Worm (Caenorhabditis elegans) whole organism, mixed stage, embryonic: ENCODE data around the gene F42A6.1.

Source experiments
- M03D4.4 ChIP-seq: sonication (generic microtip); optimal IDR thresholded peaks from 2 replicates; lab custom pipeline; 2017; ENCODE audit warnings: mild to moderate bottlenecking, missing genetic modification characterization, missing compliant biosample characterization
- bed-3 ChIP-seq: fragments of 200-800 bp; sonication (Bioruptor generic); optimal IDR thresholded peaks from 3 replicates; lab custom pipeline; 2018; ENCODE audit warnings: mild to moderate bottlenecking, missing genetic modification characterization, moderate library complexity, missing compliant biosample characterization
- blmp-1 ChIP-seq: fragments of 150-350 bp; optimal IDR thresholded peaks from 2 replicates; lab custom pipeline; 2014; ENCODE audit warnings: missing biosample characterization, missing genetic modification characterization
- ceh-39 ChIP-seq: fragments of 150-350 bp; optimal IDR thresholded peaks from 2 replicates; lab custom pipeline; 2014; ENCODE audit warnings: missing biosample characterization, missing genetic modification characterization
- ceh-43 ChIP-seq: fragments of 200-800 bp; sonication (Bioruptor generic); optimal IDR thresholded peaks from 2 replicates; lab custom pipeline; 2018; ENCODE audit warnings: mild to moderate bottlenecking, missing genetic modification characterization, moderate library complexity, missing compliant biosample characterization
- ceh-83 ChIP-seq: fragments of 200-800 bp; sonication (Bioruptor generic); optimal IDR thresholded peaks from 2 replicates; lab custom pipeline; 2018; ENCODE audit warnings: mild to moderate bottlenecking, missing genetic modification characterization, missing compliant biosample characterization
- ces-1 ChIP-seq: fragments of 150-350 bp; optimal IDR thresholded peaks from 2 replicates; lab custom pipeline; 2014; ENCODE audit warnings: missing biosample characterization, missing genetic modification reagents, missing genetic modification characterization
- cnd-1 ChIP-seq: fragments of 200-800 bp; sonication (Bioruptor generic); optimal IDR thresholded peaks from 2 replicates; lab custom pipeline; 2018; ENCODE audit warnings: mild to moderate bottlenecking, missing genetic modification characterization, missing compliant biosample characterization
- drap-1 ChIP-seq: fragments of 200-800 bp; sonication (Bioruptor generic); optimal IDR thresholded peaks from 3 replicates; lab custom pipeline; 2018; ENCODE audit warnings: mild to moderate bottlenecking, missing genetic modification characterization, missing compliant biosample characterization
- elt-1 ChIP-seq: sonication (generic microtip); optimal IDR thresholded peaks from 2 replicates; lab custom pipeline; 2017; ENCODE audit warnings: missing genetic modification characterization, mild to moderate bottlenecking, missing compliant biosample characterization, antibody characterized with exemption, moderate library complexity, borderline replicate concordance; ENCODE audit not compliant: insufficient read depth
- elt-3 ChIP-seq: fragments of 150-350 bp; optimal IDR thresholded peaks from 2 replicates; lab custom pipeline; 2014; ENCODE audit warnings: missing biosample characterization, missing genetic modification characterization
- flh-1 ChIP-seq: fragments of 200-800 bp; sonication (Bioruptor generic); optimal IDR thresholded peaks from 2 replicates; lab custom pipeline; 2018; ENCODE audit warnings: mild to moderate bottlenecking, missing genetic modification characterization, moderate library complexity, missing compliant biosample characterization
- ham-2 ChIP-seq: fragments of 200-800 bp; sonication (Bioruptor generic); optimal IDR thresholded peaks from 2 replicates; lab custom pipeline; 2018; ENCODE audit warnings: mild to moderate bottlenecking, missing genetic modification characterization, missing compliant biosample characterization
- hlh-1 ChIP-seq: fragments of 150-350 bp; optimal IDR thresholded peaks from 2 replicates; lab custom pipeline; 2014; ENCODE audit warnings: missing biosample characterization, missing genetic modification reagents, missing genetic modification characterization
- lin-13 ChIP-seq: fragments of 150-350 bp; optimal IDR thresholded peaks from 2 replicates; lab custom pipeline; 2014; ENCODE audit warnings: missing biosample characterization, missing genetic modification characterization
- lin-32 ChIP-seq: fragments of 200-800 bp; sonication (Bioruptor generic); optimal IDR thresholded peaks from 2 replicates; lab custom pipeline; 2018; ENCODE audit warnings: mild to moderate bottlenecking, missing genetic modification characterization, missing compliant biosample characterization
- lsy-2 ChIP-seq: fragments of 150-350 bp; optimal IDR thresholded peaks from 2 replicates; lab custom pipeline; 2014; ENCODE audit warnings: missing biosample characterization, missing genetic modification characterization
- mab-5 ChIP-seq: fragments of 150-350 bp; optimal IDR thresholded peaks from 2 replicates; lab custom pipeline; 2014; ENCODE audit warnings: missing biosample characterization, missing genetic modification characterization
- mep-1 ChIP-seq: fragments of 150-350 bp; optimal IDR thresholded peaks from 2 replicates; lab custom pipeline; 2017; ENCODE audit warnings: missing biosample characterization, missing genetic modification reagents, missing genetic modification characterization, inconsistent platforms
- mls-2 ChIP-seq: sonication (generic microtip); optimal IDR thresholded peaks from 2 replicates; lab custom pipeline; 2016; ENCODE audit warnings: mild to moderate bottlenecking, missing genetic modification characterization, moderate library complexity, missing compliant biosample characterization
- nhr-12 ChIP-seq: fragments of 150-350 bp; optimal IDR thresholded peaks from 2 replicates; lab custom pipeline; 2014; ENCODE audit warnings: missing biosample characterization, missing genetic modification characterization
- nhr-2 ChIP-seq: fragments of 150-350 bp; optimal IDR thresholded peaks from 2 replicates; lab custom pipeline; 2014; ENCODE audit warnings: missing biosample characterization, missing genetic modification characterization
- nhr-237 ChIP-seq: fragments of 150-350 bp; optimal IDR thresholded peaks from 2 replicates; lab custom pipeline; 2014; ENCODE audit warnings: missing biosample characterization, missing genetic modification characterization
- nhr-28 ChIP-seq: fragments of 150-350 bp; optimal IDR thresholded peaks from 2 replicates; lab custom pipeline; 2014; ENCODE audit warnings: missing biosample characterization, missing genetic modification characterization
- nhr-76 ChIP-seq: sonication (generic microtip); optimal IDR thresholded peaks from 2 replicates; lab custom pipeline; 2017; ENCODE audit warnings: missing biosample characterization, missing genetic modification characterization
- pha-4 ChIP-seq: fragments of 150-350 bp; optimal IDR thresholded peaks from 2 replicates; lab custom pipeline; 2018; ENCODE audit warnings: missing biosample characterization, missing genetic modification reagents, missing genetic modification characterization
- sem-2 ChIP-seq: fragments of 200-800 bp; sonication (Bioruptor generic); optimal IDR thresholded peaks from 2 replicates; lab custom pipeline; 2018; ENCODE audit warnings: mild to moderate bottlenecking, missing genetic modification characterization, missing compliant biosample characterization
- snpc-4 ChIP-seq: fragments of 150-350 bp; optimal IDR thresholded peaks from 2 replicates; lab custom pipeline; 2014; ENCODE audit warnings: missing biosample characterization, missing genetic modification characterization
- sptf-1 ChIP-seq: sonication (generic microtip); optimal IDR thresholded peaks from 2 replicates; lab custom pipeline; 2017; ENCODE audit warnings: mild to moderate bottlenecking, missing genetic modification characterization, moderate library complexity, missing compliant biosample characterization
- tbx-8 ChIP-seq: fragments of 200-800 bp; sonication (Bioruptor generic); optimal IDR thresholded peaks from 2 replicates; lab custom pipeline; 2018; ENCODE audit warnings: mild to moderate bottlenecking, missing genetic modification characterization, moderate library complexity, missing compliant biosample characterization
- unc-120 ChIP-seq: sonication (generic microtip); optimal IDR thresholded peaks from 2 replicates; lab custom pipeline; 2017; ENCODE audit warnings: missing genetic modification characterization, missing compliant biosample characterization; ENCODE audit not compliant: poor library complexity, severe bottlenecking
- unc-39 ChIP-seq: fragments of 150-350 bp; optimal IDR thresholded peaks from 2 replicates; lab custom pipeline; 2014; ENCODE audit warnings: missing biosample characterization, missing genetic modification characterization
- unc-62 ChIP-seq: fragments of 150-350 bp; optimal IDR thresholded peaks from 2 replicates; lab custom pipeline; 2014; ENCODE audit warnings: missing biosample characterization, missing genetic modification reagents, missing genetic modification characterization
- zip-8 ChIP-seq: fragments of 150-350 bp; optimal IDR thresholded peaks from 2 replicates; lab custom pipeline; 2014; ENCODE audit warnings: missing biosample characterization, missing genetic modification characterization
- ztf-11 ChIP-seq: fragments of 150-350 bp; optimal IDR thresholded peaks from 2 replicates; lab custom pipeline; 2014; ENCODE audit warnings: missing biosample characterization, missing genetic modification characterization

The F42A6.1 gene

DNA sequence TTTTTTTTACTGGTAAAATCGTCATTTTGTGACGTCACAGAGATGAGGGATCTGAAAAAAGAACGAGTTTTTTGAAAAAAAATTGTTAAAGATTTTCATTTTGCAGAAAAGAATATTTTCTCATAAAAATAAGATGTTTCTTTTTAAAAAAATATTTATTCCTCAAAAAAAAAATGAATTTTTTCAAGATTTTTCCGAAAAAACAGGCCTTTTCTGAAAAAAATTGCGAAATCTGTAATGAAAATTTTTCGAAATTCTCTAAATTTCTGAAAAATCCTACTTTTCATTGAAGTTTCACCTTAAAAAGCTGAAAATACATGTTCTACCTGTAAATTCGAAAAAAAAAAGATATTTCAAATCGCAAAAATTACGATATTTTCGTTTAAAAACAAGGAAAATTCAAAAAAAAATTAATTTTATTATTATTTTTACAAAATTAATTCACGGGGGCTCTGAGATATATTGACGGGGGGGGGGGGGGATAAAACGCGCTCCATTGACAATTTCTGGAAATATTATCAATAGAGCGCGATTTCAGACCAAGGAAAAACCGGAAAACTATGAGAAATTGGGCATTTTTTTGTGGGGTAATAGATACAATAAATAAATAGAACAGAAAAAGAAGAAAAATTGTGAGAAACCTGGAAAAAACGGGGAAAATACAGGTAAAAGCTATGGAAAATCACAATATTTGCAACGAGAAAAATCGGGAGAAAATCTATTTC, 23.4 kb downstream of the F42A6.1 start, which contains the start of gene otub-4:
Gene otub-4 (minus strand): TSS at position 51 of the 725 bp plus-strand sequence.
- TF ChIP-seq flh-1 (GFP tag; lab: Kevin White, UChicago) (no peak), nhr-28 (no peak), sptf-1 (tag; lab: Kevin White, UChicago) (no peak), ceh-83 (GFP tag; lab: Kevin White, UChicago) (no peak), ham-2 (GFP tag; lab: Kevin White, UChicago) (no peak), mep-1 (tag; lab: Kevin White, UChicago) (no peak), elt-3 (no peak), sem-2 (no peak), ceh-39 (tag; lab: Kevin White, UChicago) (no peak), lin-13 (no peak), mls-2 (tag; lab: Kevin White, UChicago) (no peak), cnd-1 (tag; lab: Kevin White, UChicago) (no peak), zip-8 (tag; lab: Kevin White, UChicago) (no peak), ztf-11 (no peak), lsy-2 (tag; lab: Kevin White, UChicago) (no peak), drap-1 (GFP tag; lab: Kevin White, UChicago) (no peak), nhr-2 (no peak)

DNA sequence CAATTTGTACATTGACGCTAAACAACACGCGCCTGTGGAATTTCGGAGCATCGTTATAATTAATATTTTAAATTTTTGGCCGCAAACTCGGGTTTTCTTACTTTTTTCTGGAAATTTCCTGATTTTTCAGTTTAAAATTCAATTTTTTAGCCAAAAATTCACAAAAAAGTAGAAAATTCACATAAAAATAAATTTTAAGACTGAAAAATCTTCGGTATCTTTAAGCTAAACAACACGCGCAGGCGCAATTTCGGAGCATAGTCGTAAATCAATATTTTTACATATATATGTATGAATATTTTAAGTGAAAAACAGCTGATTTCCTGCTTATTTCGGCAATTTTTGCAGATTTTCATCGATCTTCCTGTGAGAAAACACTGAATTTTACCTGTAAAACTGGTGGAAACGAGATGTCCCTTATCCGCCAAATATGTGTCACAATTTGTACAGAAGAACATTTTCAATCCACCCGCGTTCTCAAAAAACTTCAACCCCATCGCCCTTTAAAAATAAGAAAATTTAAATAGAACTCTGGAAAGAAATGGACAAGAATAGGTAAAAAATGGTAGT, 27.6 kb downstream of the F42A6.1 start, which contains the start of gene B0546.3:
Gene B0546.3 (minus strand): TSS at position 504 of the 570 bp plus-strand sequence.
- TF ChIP-seq hlh-1 (no peak), nhr-76 (tag; lab: Kevin White, UChicago) (no peak), ceh-43 (GFP tag; lab: Kevin White, UChicago) (no peak), zip-8 (tag; lab: Kevin White, UChicago) (no peak), lsy-2 (tag; lab: Kevin White, UChicago) (no peak), ceh-83 (GFP tag; lab: Kevin White, UChicago) (no peak), tbx-8 (GFP tag; lab: Kevin White, UChicago) (no peak), snpc-4 (no peak), elt-3 (no peak), mep-1 (tag; lab: Kevin White, UChicago) (no peak), mab-5 (no peak), nhr-12 (no peak), ceh-39 (tag; lab: Kevin White, UChicago) (no peak), nhr-237 (tag; lab: Kevin White, UChicago) (no peak), nhr-28 (no peak), nhr-2 (no peak)
- TF ChIP-seq, all 35 proteins: peak for 0

DNA sequence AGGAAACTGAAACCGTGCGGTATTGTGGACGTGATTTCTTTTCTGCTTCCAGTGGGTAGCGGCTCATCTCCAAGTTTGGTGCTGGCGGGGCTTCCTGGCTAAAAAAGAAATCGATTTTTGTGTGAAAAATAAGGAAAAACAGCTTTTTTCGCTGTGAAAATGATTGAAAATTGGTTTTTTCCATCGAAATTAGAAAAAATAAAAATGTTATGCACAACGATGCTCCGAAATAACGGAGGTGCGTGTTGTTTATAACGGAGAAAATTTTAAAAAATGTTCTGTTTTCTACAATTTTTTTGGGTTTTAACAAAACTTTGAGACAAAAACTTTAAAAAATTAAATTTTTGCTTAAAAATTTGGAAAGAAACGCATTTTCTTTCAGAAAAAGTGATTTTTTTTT, 28.3 kb downstream of the F42A6.1 start:
- TF ChIP-seq nhr-2 (no peak), tbx-8 (GFP tag; lab: Kevin White, UChicago) (no peak), nhr-12 (no peak), ces-1 (GFP tag; lab: Kevin White, UChicago) (no peak), unc-62 (GFP tag; lab: Kevin White, UChicago) (no peak), ztf-11 (no peak), blmp-1 (tag; lab: Kevin White, UChicago) (no peak), lin-32 (GFP tag; lab: Kevin White, UChicago) (no peak)
- TF ChIP-seq, all 35 proteins: peak for 0

DNA sequence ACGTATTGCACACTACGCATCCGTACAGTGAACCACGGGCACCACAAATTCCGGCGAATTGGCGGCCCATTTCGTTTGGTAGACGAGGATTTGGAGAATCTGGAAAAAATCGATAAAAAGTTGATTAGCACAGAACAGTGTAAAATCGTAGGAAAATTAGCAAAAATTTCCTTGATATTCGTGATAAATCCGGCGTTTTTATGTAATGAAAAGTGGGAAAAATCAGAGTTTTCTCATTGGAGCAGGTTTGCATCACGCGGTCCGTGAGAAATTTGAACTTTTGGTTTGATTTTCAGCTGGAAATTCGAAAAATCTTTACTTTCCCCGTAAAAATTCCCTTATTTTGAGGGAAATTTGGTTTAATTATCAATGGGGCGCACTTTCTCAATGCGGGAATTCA, 29.2 kb downstream of the F42A6.1 start, which contains the start of gene B0546.4:
Gene B0546.4 (minus strand): TSS at position 101 of the 400 bp plus-strand sequence.
- TF ChIP-seq elt-1 (tag; lab: Kevin White, UChicago) (no peak), ceh-39 (tag; lab: Kevin White, UChicago) (no peak), drap-1 (GFP tag; lab: Kevin White, UChicago) (no peak), nhr-28 (no peak), sem-2 (no peak), lin-32 (GFP tag; lab: Kevin White, UChicago) (no peak), tbx-8 (GFP tag; lab: Kevin White, UChicago) (no peak)

DNA sequence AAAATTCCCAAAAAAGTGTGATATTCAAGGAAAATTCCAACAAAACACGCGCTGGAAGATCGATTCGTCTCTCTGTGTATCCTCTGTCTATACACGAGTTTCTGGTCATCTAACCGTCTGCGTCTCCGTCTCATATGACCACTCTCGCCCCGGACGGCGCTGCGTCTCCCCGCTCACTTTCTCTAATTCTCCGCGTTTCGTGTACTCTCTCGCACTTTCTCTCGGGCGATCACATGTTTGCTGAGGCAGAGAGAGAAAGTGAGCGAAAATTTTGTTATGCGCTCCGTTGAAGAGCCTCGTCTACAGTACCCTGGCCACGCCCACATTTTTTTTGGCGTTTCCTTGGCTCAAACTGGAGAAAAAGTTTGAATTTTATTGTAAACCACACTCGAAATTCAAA, 29.7 kb downstream of the F42A6.1 start:
- TF ChIP-seq blmp-1 (tag; lab: Kevin White, UChicago) (peak; percentile 95), elt-3 (no peak), unc-120 (tag; lab: Kevin White, UChicago) (no peak), hlh-1 (peak; percentile 70), elt-1 (tag; lab: Kevin White, UChicago) (no peak), lin-13 (no peak), ham-2 (GFP tag; lab: Kevin White, UChicago) (peak; percentile 68), ceh-83 (GFP tag; lab: Kevin White, UChicago) (no peak), cnd-1 (tag; lab: Kevin White, UChicago) (no peak), nhr-237 (tag; lab: Kevin White, UChicago) (peak; percentile 29), ces-1 (GFP tag; lab: Kevin White, UChicago) (peak; percentile 78), unc-62 (GFP tag; lab: Kevin White, UChicago) (no peak), bed-3 (GFP tag; lab: Kevin White, UChicago) (no peak), zip-8 (tag; lab: Kevin White, UChicago) (no peak), nhr-12 (no peak), ceh-43 (GFP tag; lab: Kevin White, UChicago) (no peak), drap-1 (GFP tag; lab: Kevin White, UChicago) (peak; percentile 2), ceh-39 (tag; lab: Kevin White, UChicago) (no peak), unc-39 (tag; lab: Kevin White, UChicago) (no peak), mep-1 (tag; lab: Kevin White, UChicago) (peak; percentile 51), ztf-11 (no peak), nhr-76 (tag; lab: Kevin White, UChicago) (no peak), M03D4.4 (no peak), lin-32 (GFP tag; lab: Kevin White, UChicago) (no peak), pha-4 (tag; lab: Kevin White, UChicago) (peak; percentile 52), tbx-8 (GFP tag; lab: Kevin White, UChicago) (no peak), snpc-4 (no peak), nhr-28 (no peak), flh-1 (GFP tag; lab: Kevin White, UChicago) (no peak)
